Fruit fly (Drosophila melanogaster) whole organism, wandering third instar larva: ENCODE data around the gene CG7806.

ENCODE experiments used
- Abd-B ChIP-seq: fragments of >200 bp; optimal IDR thresholded peaks from 2 replicates; lab custom pipeline; 2017; ENCODE audit warnings: missing biosample characterization, missing genetic modification characterization
- CG32264 ChIP-seq: fragments of 200-800 bp; sonication (Bioruptor generic); optimal IDR thresholded peaks from 2 replicates; lab custom pipeline; 2016; ENCODE audit warnings: missing biosample characterization, missing genetic modification characterization
- CG9705 ChIP-seq: fragments of 200-800 bp; sonication (Bioruptor generic); optimal IDR thresholded peaks from 2 replicates; lab custom pipeline; 2018; ENCODE audit warnings: missing biosample characterization, mild to moderate bottlenecking, missing genetic modification characterization
- CrebA ChIP-seq: fragments of 200-800 bp; sonication (Bioruptor generic); optimal IDR thresholded peaks from 2 replicates; lab custom pipeline; 2016; ENCODE audit warnings: missing biosample characterization, mild to moderate bottlenecking, missing genetic modification characterization, borderline replicate concordance
- Dfd ChIP-seq: fragments of >200 bp; optimal IDR thresholded peaks from 2 replicates; lab custom pipeline; 2017; ENCODE audit warnings: missing biosample characterization, missing genetic modification characterization
- Dif ChIP-seq: fragments of 200-275, 200-300 bp; sonication (Bioruptor generic); optimal IDR thresholded peaks from 2 replicates; lab custom pipeline; 2018; ENCODE audit warnings: missing biosample characterization, missing genetic modification characterization; ENCODE audit not compliant: partially characterized antibody
- GATAd ChIP-seq: sonication (Bioruptor generic); optimal IDR thresholded peaks from 2 replicates; lab custom pipeline; 2016; ENCODE audit warnings: missing biosample characterization, missing genetic modification characterization
- HLH106 ChIP-seq: fragments of 200-800 bp; optimal IDR thresholded peaks from 3 replicates; lab custom pipeline; 2019; ENCODE audit warnings: missing biosample characterization, mild to moderate bottlenecking, missing genetic modification characterization, moderate library complexity
- Hnf4 ChIP-seq: fragments of 200-800 bp; sonication (Bioruptor generic); optimal IDR thresholded peaks from 2 replicates; lab custom pipeline; 2016; ENCODE audit warnings: missing biosample characterization, mild to moderate bottlenecking, missing genetic modification characterization
- Hr78 ChIP-seq: fragments of >200 bp; optimal IDR thresholded peaks from 2 replicates; lab custom pipeline; 2017; ENCODE audit warnings: missing biosample characterization, missing genetic modification characterization
- Hr83 ChIP-seq: fragments of 200-300 bp; sonication (Bioruptor generic); optimal IDR thresholded peaks from 2 replicates; lab custom pipeline; 2016; ENCODE audit warnings: missing biosample characterization, mild to moderate bottlenecking, missing genetic modification characterization, moderate library complexity; ENCODE audit not compliant: poor library complexity, severe bottlenecking
- Jra ChIP-seq: sonication (Bioruptor generic); optimal IDR thresholded peaks from 2 replicates; lab custom pipeline; 2016; ENCODE audit warnings: missing biosample characterization, missing genetic modification characterization
- Mio ChIP-seq: sonication (Bioruptor generic); optimal IDR thresholded peaks from 2 replicates; lab custom pipeline; 2016; ENCODE audit warnings: missing biosample characterization, missing genetic modification characterization
- Myc ChIP-seq: fragments of >200 bp; optimal IDR thresholded peaks from 2 replicates; lab custom pipeline; 2017
- N ChIP-seq: fragments of >200 bp; optimal IDR thresholded peaks from 2 replicates; lab custom pipeline; 2018; ENCODE audit warnings: missing biosample characterization, missing external identifiers, missing genetic modification characterization
- OdsH ChIP-seq: fragments of 200-800 bp; sonication (Bioruptor generic); optimal IDR thresholded peaks from 2 replicates; lab custom pipeline; 2016; ENCODE audit warnings: missing biosample characterization, mild to moderate bottlenecking, missing genetic modification characterization
- Rel ChIP-seq, 2 experiments: fragments of 200-800 bp; sonication (Bioruptor generic) in 1 of 2; optimal IDR thresholded peaks; 2 replicates in 1 of 2; 3 replicates in 1 of 2; lab custom pipeline; 2016 to 2019; ENCODE audit warnings: mild to moderate bottlenecking in 2 of 2, missing biosample characterization in 2 of 2, missing genetic modification characterization in 2 of 2, moderate library complexity in 1 of 2
- Sp1 ChIP-seq: fragments of 200-800 bp; sonication (Bioruptor generic); optimal IDR thresholded peaks from 3 replicates; lab custom pipeline; 2019; ENCODE audit warnings: missing biosample characterization, mild to moderate bottlenecking, missing genetic modification characterization, moderate library complexity
- Vsx2 ChIP-seq: fragments of 200-300, 225-300 bp; sonication (Bioruptor generic); optimal IDR thresholded peaks from 2 replicates; lab custom pipeline; 2018; ENCODE audit warnings: missing biosample characterization, missing genetic modification characterization; ENCODE audit not compliant: partially characterized antibody
- br ChIP-seq: fragments of 200-800 bp; sonication (Bioruptor generic); optimal IDR thresholded peaks from 2 replicates; lab custom pipeline; 2016; ENCODE audit warnings: missing biosample characterization, missing genetic modification characterization
- brk ChIP-seq: fragments of 200-800 bp; sonication (Bioruptor generic); optimal IDR thresholded peaks from 2 replicates; lab custom pipeline; 2016; ENCODE audit warnings: missing biosample characterization, mild to moderate bottlenecking, missing genetic modification characterization
- dl ChIP-seq, 2 experiments: fragments of 175-275, 200-275 bp in 1 of 2; fragments of 200-275 bp in 1 of 2; sonication (Bioruptor generic); optimal IDR thresholded peaks; lab custom pipeline; 2018; ENCODE audit warnings: mild to moderate bottlenecking in 2 of 2, missing biosample characterization in 2 of 2, missing genetic modification characterization in 2 of 2, moderate library complexity in 2 of 2; ENCODE audit not compliant: partially characterized antibody in 2 of 2, insufficient read depth in 1 of 2
- dmrt93B ChIP-seq: fragments of 200-800 bp; sonication (Bioruptor generic); optimal IDR thresholded peaks from 2 replicates; lab custom pipeline; 2018; ENCODE audit warnings: missing biosample characterization, mild to moderate bottlenecking, missing genetic modification characterization
- dsf ChIP-seq: sonication (Bioruptor generic); optimal IDR thresholded peaks from 2 replicates; lab custom pipeline; 2016; ENCODE audit warnings: missing biosample characterization, missing genetic modification characterization, borderline replicate concordance
- ey ChIP-seq: fragments of 200-800 bp; sonication (Bioruptor generic); optimal IDR thresholded peaks from 2 replicates; lab custom pipeline; 2016; ENCODE audit warnings: missing biosample characterization, missing genetic modification characterization
- foxo ChIP-seq, 2 experiments: fragments of 200-800 bp; sonication (Bioruptor generic); optimal IDR thresholded peaks; 2 replicates in 1 of 2; 3 replicates in 1 of 2; lab custom pipeline; 2016 to 2017; ENCODE audit warnings: missing biosample characterization in 2 of 2, missing genetic modification characterization in 2 of 2
- fru ChIP-seq: fragments of 200-800 bp; sonication (Bioruptor generic); optimal IDR thresholded peaks from 3 replicates; lab custom pipeline; 2016; ENCODE audit warnings: missing biosample characterization, mild to moderate bottlenecking, missing genetic modification characterization
- h ChIP-seq: fragments of 200-800 bp; sonication (Bioruptor generic); optimal IDR thresholded peaks from 3 replicates; lab custom pipeline; 2016; ENCODE audit warnings: missing biosample characterization, mild to moderate bottlenecking, missing genetic modification characterization
- jim ChIP-seq: fragments of 175-275, 200-325 bp; sonication (Bioruptor generic); optimal IDR thresholded peaks from 2 replicates; lab custom pipeline; 2016; ENCODE audit warnings: missing biosample characterization, mild to moderate bottlenecking, missing genetic modification characterization
- lola ChIP-seq: fragments of >200 bp; optimal IDR thresholded peaks from 2 replicates; lab custom pipeline; 2017; ENCODE audit warnings: missing biosample characterization, missing genetic modification characterization
- pan ChIP-seq: fragments of >200 bp; optimal IDR thresholded peaks from 2 replicates; lab custom pipeline; 2017
- psq ChIP-seq: fragments of 200-800 bp; sonication (Bioruptor generic); optimal IDR thresholded peaks from 3 replicates; lab custom pipeline; 2017; ENCODE audit warnings: missing biosample characterization, mild to moderate bottlenecking, missing genetic modification characterization, moderate library complexity
- rgr ChIP-seq: fragments of 200-800 bp; sonication (Bioruptor generic); optimal IDR thresholded peaks from 3 replicates; lab custom pipeline; 2016; ENCODE audit warnings: missing biosample characterization, mild to moderate bottlenecking, missing genetic modification characterization
- sage ChIP-seq: fragments of 200-800 bp; sonication (Bioruptor generic); optimal IDR thresholded peaks from 2 replicates; lab custom pipeline; 2016; ENCODE audit warnings: missing biosample characterization, mild to moderate bottlenecking, missing genetic modification characterization
- sv ChIP-seq: fragments of 200-800 bp; sonication (Bioruptor generic); optimal IDR thresholded peaks from 3 replicates; lab custom pipeline; 2016; ENCODE audit warnings: missing biosample characterization, missing genetic modification characterization
- tai ChIP-seq: sonication (Bioruptor generic); optimal IDR thresholded peaks from 2 replicates; lab custom pipeline; 2016; ENCODE audit warnings: missing biosample characterization, missing genetic modification characterization
- usp ChIP-seq: fragments of >200 bp; optimal IDR thresholded peaks from 2 replicates; lab custom pipeline; 2017; ENCODE audit warnings: missing biosample characterization, missing genetic modification characterization
- woc ChIP-seq: sonication (Bioruptor generic); optimal IDR thresholded peaks from 2 replicates; lab custom pipeline; 2016; ENCODE audit warnings: missing biosample characterization, mild to moderate bottlenecking, missing genetic modification characterization

The CG7806 gene

DNA sequence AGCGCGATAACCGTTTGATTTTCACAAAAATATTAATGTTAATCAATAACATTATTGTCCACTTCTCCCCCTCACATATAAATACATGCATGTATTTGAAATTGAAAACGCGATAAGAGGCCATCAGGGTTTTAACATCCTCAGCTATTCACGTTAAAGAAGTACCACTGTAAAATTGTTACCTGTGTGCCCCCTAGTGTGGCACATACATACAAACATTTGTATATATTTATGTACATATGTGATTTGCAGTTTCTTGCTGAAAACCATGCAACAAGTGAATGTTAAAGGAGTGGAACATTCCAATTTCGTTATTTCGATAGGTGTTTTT is 51.7 kb downstream of the CG7806 start:
- TF ChIP-seq Dif, result no peak

DNA sequence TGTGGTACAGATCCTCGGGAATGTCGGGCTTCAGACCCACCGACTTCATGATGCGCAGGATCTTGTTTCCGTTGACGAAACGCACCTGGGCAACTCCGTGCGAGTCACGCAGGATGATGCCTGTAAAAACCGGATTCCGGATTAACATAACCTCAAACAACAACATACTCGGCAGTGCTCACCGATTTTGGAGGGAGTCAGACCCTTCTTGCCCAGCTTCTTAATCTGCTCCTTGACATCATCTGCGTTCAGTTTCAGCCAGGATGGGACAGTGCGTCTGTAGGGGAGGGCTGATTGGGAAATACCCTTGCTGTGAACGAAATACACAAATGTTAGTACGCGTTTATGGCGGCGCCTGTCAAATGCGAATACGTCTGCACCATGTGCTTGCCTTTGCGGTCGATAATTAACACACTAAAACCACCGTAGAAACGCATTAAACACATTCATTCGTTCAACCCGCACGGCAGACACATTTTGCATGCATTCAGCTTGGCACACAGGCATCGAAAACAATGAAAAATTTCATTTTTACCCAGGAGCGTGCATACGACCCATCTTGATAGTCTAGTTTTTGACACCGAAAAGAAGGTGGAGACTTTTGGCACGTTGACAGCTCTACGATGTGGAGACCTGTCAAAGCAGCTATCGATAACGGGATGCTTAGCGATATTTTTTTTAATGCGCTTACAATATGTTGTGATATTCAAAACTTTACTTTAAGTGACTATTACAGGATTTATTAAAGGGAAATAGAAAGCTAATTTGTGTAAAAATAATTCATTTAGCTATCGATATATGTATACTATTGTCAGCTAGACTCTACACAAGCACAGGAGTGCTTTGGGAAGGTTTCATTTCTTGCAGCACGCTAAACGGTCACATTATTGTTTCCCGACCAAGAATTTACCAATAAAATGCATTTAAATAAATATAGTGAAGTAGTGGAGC is 53.1 kb downstream of the CG7806 start, which contains the start of the genes RpS13 and CSN8:
RpS13 (minus strand) TSS at position 657 of the 951 bp plus-strand sequence.
CSN8 (plus strand) TSS at position 850 of the 951 bp plus-strand sequence.
- TF ChIP-seq Sp1 (peak; percentile 58), fru (peak; percentile 20), woc (GFP tag; lab: Kevin White, UChicago) (peak; percentile 7), jim (GFP tag; lab: Kevin White, UChicago) (no peak), psq (GFP tag; lab: Kevin White, UChicago) (no peak), N (GFP tag; lab: Kevin White, UChicago) (no peak), dmrt93B (GFP tag; lab: Kevin White, UChicago) (no peak), lola (no peak), HLH106 (no peak), tai (GFP tag; lab: Kevin White, UChicago) (peak; percentile 48), h (peak; percentile 58), Hnf4 (GFP tag; lab: Kevin White, UChicago) (peak; percentile 32), CG9705 (GFP tag; lab: Kevin White, UChicago) (peak; percentile 9), Vsx2 (GFP tag; lab: Kevin White, UChicago) (no peak), sv (GFP tag; lab: Kevin White, UChicago) (no peak), Myc (lab: Kevin White, UChicago) (peak; percentile 62), dl (GFP tag; optimal IDR thresholded peaks at IDR 0.05; lab: Kevin White, UChicago; ENCODE audit: insufficient read depth in 1 of 2, partially characterized antibody in 2 of 2) (no peak), brk (GFP tag; lab: Kevin White, UChicago) (peak; percentile 38), Rel (GFP tag; optimal IDR thresholded peaks at IDR 0.05; lab: Kevin White, UChicago) (no peak), Rel (tag; optimal IDR thresholded peaks at IDR 0.05; lab: Kevin White, UChicago) (peak; percentile 3), rgr (GFP tag; lab: Kevin White, UChicago) (peak; percentile 36)

DNA sequence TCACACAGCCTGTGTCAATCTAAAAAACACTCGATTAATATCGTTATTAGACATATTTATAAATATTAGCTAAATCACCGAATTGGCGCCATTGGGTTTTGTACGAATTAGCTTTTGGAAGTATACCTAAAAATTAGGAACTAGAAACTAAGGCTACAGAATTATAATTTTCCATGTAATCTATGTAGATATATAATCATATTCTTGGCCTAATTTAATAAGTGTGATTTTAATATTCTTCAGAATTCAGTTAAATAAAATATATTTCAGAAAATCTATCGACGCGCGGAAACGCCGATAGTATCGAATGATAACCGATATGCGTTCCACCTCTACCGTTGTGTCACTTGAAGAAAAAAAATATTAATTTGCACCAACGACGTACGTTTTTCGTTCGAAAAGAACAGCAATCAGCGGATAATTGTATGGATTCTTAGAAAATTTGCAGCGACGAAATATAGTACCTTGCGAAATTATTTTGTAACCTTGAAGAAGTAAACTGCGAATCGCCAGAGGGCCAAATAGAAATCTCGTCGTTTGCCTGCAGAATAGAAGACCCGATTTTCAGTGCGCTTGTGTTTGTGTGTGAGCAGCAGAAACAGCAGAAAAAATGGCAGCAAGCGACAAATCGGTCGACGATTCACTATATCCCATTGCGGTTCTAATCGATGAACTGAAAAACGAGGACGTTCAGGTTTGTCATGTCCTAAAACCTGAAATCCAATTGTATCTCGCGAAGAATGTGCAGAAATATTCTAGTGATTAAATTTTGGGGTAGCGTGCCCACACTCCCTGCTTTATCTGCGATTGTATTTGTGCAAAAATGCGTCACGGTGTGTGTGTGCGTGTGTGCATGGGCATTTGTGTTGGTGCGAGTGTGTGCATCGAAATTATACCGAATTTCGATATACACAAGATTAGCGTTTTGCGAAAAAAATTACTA is 54.8 kb downstream of the CG7806 start, which contains the start of gene Pp2A-29B:
Pp2A-29B (plus strand) TSS at position 338 of the 943 bp plus-strand sequence.
- TF ChIP-seq HLH106 (peak; percentile 49), Dfd (GFP tag; lab: Kevin White, UChicago) (no peak), foxo (GFP tag; optimal IDR thresholded peaks at IDR 0.05; lab: Kevin White, UChicago) (peak in 1 of 2 experiments; percentile 23), dl (GFP tag; optimal IDR thresholded peaks at IDR 0.05; lab: Kevin White, UChicago; ENCODE audit: insufficient read depth in 1 of 2, partially characterized antibody in 2 of 2) (no peak), OdsH (GFP tag; lab: Kevin White, UChicago) (no peak), CG9705 (GFP tag; lab: Kevin White, UChicago) (peak; percentile 19), dmrt93B (GFP tag; lab: Kevin White, UChicago) (no peak), N (GFP tag; lab: Kevin White, UChicago) (peak; percentile 88), pan (lab: Kevin White, UChicago) (no peak), Myc (lab: Kevin White, UChicago) (no peak), Hr83 (GFP tag; lab: Kevin White, UChicago) (no peak), jim (GFP tag; lab: Kevin White, UChicago) (no peak), h (peak; percentile 55), lola (no peak), psq (GFP tag; lab: Kevin White, UChicago) (no peak), rgr (GFP tag; lab: Kevin White, UChicago) (peak; percentile 38), ey (GFP tag; lab: Kevin White, UChicago) (peak; percentile 4), sage (GFP tag; lab: Kevin White, UChicago) (peak; percentile 23), Abd-B (GFP tag; lab: Kevin White, UChicago) (no peak), CrebA (GFP tag; lab: Kevin White, UChicago) (no peak), Hr78 (GFP tag; lab: Kevin White, UChicago) (no peak), dsf (GFP tag; lab: Kevin White, UChicago) (peak; percentile 54), sv (GFP tag; lab: Kevin White, UChicago) (no peak), usp (GFP tag; lab: Kevin White, UChicago) (no peak), br (GFP tag; lab: Kevin White, UChicago) (no peak), brk (GFP tag; lab: Kevin White, UChicago) (peak; percentile 81), Vsx2 (GFP tag; lab: Kevin White, UChicago) (no peak), Jra (GFP tag; lab: Kevin White, UChicago) (peak; percentile 63), Hnf4 (GFP tag; lab: Kevin White, UChicago) (peak; percentile 53), CG32264 (GFP tag; lab: Kevin White, UChicago) (no peak), Mio (GFP tag; lab: Kevin White, UChicago) (no peak), Rel (GFP tag; optimal IDR thresholded peaks at IDR 0.05; lab: Kevin White, UChicago) (no peak), Rel (tag; optimal IDR thresholded peaks at IDR 0.05; lab: Kevin White, UChicago) (peak; percentile 31), Dif (no peak), fru (peak; percentile 23), woc (GFP tag; lab: Kevin White, UChicago) (peak; percentile 59), tai (GFP tag; lab: Kevin White, UChicago) (no peak), GATAd (GFP tag; lab: Kevin White, UChicago) (no peak)
